Worm (Caenorhabditis elegans): Measurements from ENCODE around the gene F56D6.23.

F56D6.23 gene

DNA sequence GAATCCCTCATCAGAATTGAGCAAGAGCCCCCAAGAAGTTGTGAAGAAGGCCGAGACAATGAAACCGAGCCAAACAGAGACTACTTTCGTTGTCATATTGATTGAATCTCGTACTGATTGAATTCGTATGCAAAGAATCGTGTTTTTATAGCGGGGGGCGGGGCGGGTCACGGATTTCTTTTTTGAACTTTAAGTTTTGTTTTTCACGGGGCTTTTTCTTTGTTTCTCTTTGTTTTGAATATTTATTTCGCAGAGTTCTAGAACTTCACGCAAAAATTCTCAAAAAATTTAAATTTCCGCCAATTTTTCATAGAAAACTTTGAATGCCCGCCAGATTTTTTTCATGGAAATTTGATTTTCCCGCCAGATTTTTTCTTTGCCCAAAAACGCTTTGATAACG, 37.8 kb downstream of the F56D6.23 start, which contains the start of gene clec-73:
TSS of gene clec-73 (minus strand) at position 101 of the 400 bp plus-strand sequence.
- TF ChIP-seq xbp-1 (tag; optimal IDR thresholded peaks at IDR 0.05) (no peak), skn-1 (tag; optimal IDR thresholded peaks at IDR 0.05) (no peak), pax-3 (tag; optimal IDR thresholded peaks at IDR 0.05) (no peak), lin-14 (GFP tag; optimal IDR thresholded peaks at IDR 0.05) (no peak), snpc-4 (tag; optimal IDR thresholded peaks at IDR 0.05) (no peak), unc-130 (tag; optimal IDR thresholded peaks at IDR 0.05) (no peak), zip-4 (GFP tag; optimal IDR thresholded peaks at IDR 0.05) (no peak), ztf-11 (tag; optimal IDR thresholded peaks at IDR 0.05) (no peak), pag-3 (tag; optimal IDR thresholded peaks at IDR 0.05; ENCODE audit: borderline replicate concordance, insufficient read depth) (no peak), mdl-1 (tag; optimal IDR thresholded peaks at IDR 0.05) (no peak), blmp-1 (tag; optimal IDR thresholded peaks at IDR 0.05) (no peak), lin-15B (tag; optimal IDR thresholded peaks at IDR 0.05) (no peak), ets-5 (GFP tag; IDR thresholded peaks at IDR 0.05) (no peak)

DNA sequence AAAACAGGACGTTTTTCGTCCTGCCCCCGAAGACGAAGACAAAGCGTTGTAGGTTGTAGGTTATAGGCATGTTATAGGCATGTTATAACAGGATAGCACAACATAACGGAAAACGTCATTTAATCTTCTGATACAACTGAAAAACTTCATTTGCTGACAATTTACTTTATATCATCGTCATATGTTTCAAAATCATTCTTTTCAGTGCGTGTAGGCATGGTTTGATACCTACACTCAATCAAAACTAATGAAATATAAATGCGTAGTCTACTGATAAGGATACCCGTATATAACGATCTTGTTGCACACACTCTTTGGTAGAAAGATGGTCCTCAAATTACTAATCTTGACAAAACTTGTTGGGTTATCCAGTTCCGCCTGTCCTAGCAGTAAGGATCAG, 38.4 kb downstream of the F56D6.23 start, which contains the start of gene clec-74:
TSS of gene clec-74 (plus strand) at position 301 of the 400 bp plus-strand sequence.
- TF ChIP-seq dpl-1 (GFP tag; optimal IDR thresholded peaks at IDR 0.05) (no peak), alr-1 (tag; optimal IDR thresholded peaks at IDR 0.05; ENCODE audit: borderline replicate concordance) (no peak), ceh-63 (GFP tag; optimal IDR thresholded peaks at IDR 0.05) (no peak), nhr-20 (tag; optimal IDR thresholded peaks at IDR 0.05) (no peak), fos-1 (tag; optimal IDR thresholded peaks at IDR 0.05) (no peak), mep-1 (tag; optimal IDR thresholded peaks at IDR 0.05) (no peak), ceh-90 (tag; optimal IDR thresholded peaks at IDR 0.05) (no peak), nhr-237 (tag; optimal IDR thresholded peaks at IDR 0.05) (no peak), lin-13 (GFP tag; optimal IDR thresholded peaks at IDR 0.05) (no peak), unc-30 (tag; optimal IDR thresholded peaks at IDR 0.05) (no peak), aha-1 (tag; optimal IDR thresholded peaks at IDR 0.05) (no peak), lsy-2 (tag; optimal IDR thresholded peaks at IDR 0.05) (no peak), sox-4 (tag; optimal IDR thresholded peaks at IDR 0.05) (no peak), egl-27 (tag; optimal IDR thresholded peaks at IDR 0.05) (no peak), nhr-84 (tag; optimal IDR thresholded peaks at IDR 0.05) (no peak), mdl-1 (tag; optimal IDR thresholded peaks at IDR 0.05) (no peak), C04F5.9 (tag; optimal IDR thresholded peaks at IDR 0.05) (no peak), tlp-1 (tag; optimal IDR thresholded peaks at IDR 0.05) (no peak)

DNA sequence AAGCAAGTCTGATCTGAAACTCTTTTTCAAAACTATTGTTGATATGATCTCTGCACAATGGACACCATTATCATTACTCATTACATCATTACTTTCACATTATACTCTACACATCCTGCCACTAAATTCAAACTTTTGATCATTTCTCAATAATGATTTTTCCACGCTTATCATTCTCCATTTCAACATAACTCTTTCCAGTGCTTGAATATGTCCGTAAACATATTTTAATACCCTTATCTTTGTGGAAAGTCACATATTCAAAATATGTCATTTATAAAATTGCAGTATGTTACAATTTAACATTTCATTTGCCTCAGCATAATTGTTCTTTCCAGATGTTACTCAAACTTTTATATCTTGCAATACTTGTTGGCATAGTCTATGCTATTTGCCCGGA, 42.1 kb downstream of the F56D6.23 start, which contains the start of gene clec-75:
TSS of gene clec-75 (plus strand) at position 339 of the 400 bp plus-strand sequence.
- TF ChIP-seq elt-2 (tag; optimal IDR thresholded peaks at IDR 0.05) (peak; percentile 70), nhr-90 (tag; optimal IDR thresholded peaks at IDR 0.05; ENCODE audit: poor library complexity) (no peak), tlp-1 (tag; optimal IDR thresholded peaks at IDR 0.05) (no peak), tbx-2 (tag; optimal IDR thresholded peaks at IDR 0.05) (no peak)

DNA sequence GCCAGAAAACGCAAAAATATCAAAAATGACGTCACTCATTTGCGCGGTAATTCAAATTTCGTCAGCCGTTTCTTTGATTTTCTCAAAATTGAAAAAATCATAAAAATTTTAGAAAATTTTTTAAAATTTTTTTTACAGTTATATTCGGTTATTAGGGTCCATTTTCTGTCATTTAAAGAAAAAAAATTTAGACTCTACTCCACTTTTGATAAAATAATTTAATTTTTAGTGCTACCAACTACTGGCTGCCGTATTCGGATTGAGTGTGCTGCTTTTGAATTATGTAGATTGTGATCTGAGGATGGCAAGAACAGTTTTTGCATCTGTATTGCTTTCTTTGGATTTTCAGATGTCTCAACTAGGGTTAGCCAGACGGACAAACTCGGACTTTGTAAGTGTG, 44.3 kb downstream of the F56D6.23 start, which contains the start of gene Y46C8AM.1:
TSS of gene Y46C8AM.1 (plus strand) at position 301 of the 400 bp plus-strand sequence.
- no peak for TF ChIP-seq nhr-19 (GFP tag; conservative IDR thresholded peaks at IDR 0.05)
- no peak for TF ChIP-seq unc-130 (tag; optimal IDR thresholded peaks at IDR 0.05)
- TF ChIP-seq grh-1 (GFP tag; IDR thresholded peaks at IDR 0.05): no peak
- no peak for TF ChIP-seq pag-3 (tag; optimal IDR thresholded peaks at IDR 0.05; ENCODE audit: borderline replicate concordance, insufficient read depth)
- TF ChIP-seq efl-1 (optimal IDR thresholded peaks at IDR 0.05): no peak
- no peak for TF ChIP-seq efl-1 (GFP tag; optimal IDR thresholded peaks at IDR 0.05 in 1 of 2)
- TF ChIP-seq C16A3.4 (tag; optimal IDR thresholded peaks at IDR 0.05): no peak
- TF ChIP-seq sox-4 (tag; optimal IDR thresholded peaks at IDR 0.05): no peak
- no peak for TF ChIP-seq ceh-88 (GFP tag; IDR thresholded peaks at IDR 0.05)
- TF ChIP-seq mep-1 (tag; optimal IDR thresholded peaks at IDR 0.05): no peak
- TF ChIP-seq nhr-12 (tag; optimal IDR thresholded peaks at IDR 0.05): no peak
- TF ChIP-seq unc-86 (tag; optimal IDR thresholded peaks at IDR 0.05): no peak
- TF ChIP-seq unc-62 (GFP tag; optimal IDR thresholded peaks at IDR 0.05): no peak
- no peak for TF ChIP-seq ces-1 (GFP tag; optimal IDR thresholded peaks at IDR 0.05)
- no peak for TF ChIP-seq ceh-63 (GFP tag; optimal IDR thresholded peaks at IDR 0.05)
- TF ChIP-seq dsc-1 (tag; optimal IDR thresholded peaks at IDR 0.05): no peak
- TF ChIP-seq nhr-84 (tag; optimal IDR thresholded peaks at IDR 0.05): no peak
- no peak for TF ChIP-seq jun-1 (tag; optimal IDR thresholded peaks at IDR 0.05)
- no peak for TF ChIP-seq ztf-4 (tag; optimal IDR thresholded peaks at IDR 0.05)
